Worm (Caenorhabditis elegans) whole organism, L4 larva: ENCODE results near the gene snpc-1.3.
A peak's percentile ranks its signal among the peaks of the same experiment; 100 is the strongest.

Experiments
- F37D6.2 ChIP-seq: sonication (generic microtip); optimal IDR thresholded peaks from 2 replicates; lab custom pipeline; 2016; ENCODE audit warnings: mild to moderate bottlenecking, missing genetic modification characterization, missing compliant biosample characterization
- F44E2.7 ChIP-seq: fragments of 200-800 bp; sonication (Bioruptor generic); IDR thresholded peaks from 2 replicates; pipeline ENCODE4 v2.1.2; 2022; ENCODE audit warnings: missing genetic modification characterization, missing compliant biosample characterization
- R02D3.7 ChIP-seq: fragments of 150-350 bp; sonication (generic microtip); optimal IDR thresholded peaks from 3 replicates; lab custom pipeline; 2014; ENCODE audit warnings: missing biosample characterization, missing genetic modification characterization
- T26A8.4 ChIP-seq: fragments of 200-800 bp; sonication (Bioruptor generic); IDR thresholded peaks from 2 replicates; pipeline ENCODE4 v1.3.6; 2022; ENCODE audit warnings: missing genetic modification characterization, missing compliant biosample characterization
- Y105C5A.15 ChIP-seq: fragments of 200-800 bp; sonication (Bioruptor generic); IDR thresholded peaks from 2 replicates; pipeline ENCODE4 v1.3.6; 2022; ENCODE audit warnings: missing genetic modification characterization, missing compliant biosample characterization
- Y48G9A.11 ChIP-seq: fragments of 200-800 bp; sonication (Bioruptor generic); IDR thresholded peaks from 2 replicates; pipeline ENCODE4 v1.3.6; 2022; ENCODE audit warnings: missing genetic modification reagents, missing genetic modification characterization, missing compliant biosample characterization
- Y5F2A.4 ChIP-seq: fragments of 200-800 bp; sonication (Bioruptor generic); optimal IDR thresholded peaks from 2 replicates; lab custom pipeline; 2018; ENCODE audit warnings: mild to moderate bottlenecking, missing genetic modification characterization, missing compliant biosample characterization
- ZK337.2 ChIP-seq: fragments of 200-800 bp; sonication (Bioruptor generic); IDR thresholded peaks from 2 replicates; pipeline ENCODE4 v1.3.6; 2022; ENCODE audit warnings: missing genetic modification reagents, missing genetic modification characterization, missing compliant biosample characterization
- aha-1 ChIP-seq: fragments of 150-350 bp; peaks from one replicate; lab custom pipeline; 2014; ENCODE audit warnings: missing biosample characterization, missing genetic modification characterization
- aly-2 ChIP-seq: sonication (generic microtip); optimal IDR thresholded peaks from 2 replicates; lab custom pipeline; 2018; ENCODE audit warnings: missing biosample characterization, missing genetic modification characterization
- ama-1 ChIP-seq: fragments of 150-350 bp; optimal IDR thresholded peaks from 2 replicates; lab custom pipeline; 2014; ENCODE audit warnings: inconsistent platforms, mixed read lengths
- attf-4 ChIP-seq: sonication (generic microtip); optimal IDR thresholded peaks from 3 replicates; lab custom pipeline; 2017; ENCODE audit warnings: missing biosample characterization, missing genetic modification characterization
- ceh-28 ChIP-seq: fragments of 150-350 bp; optimal IDR thresholded peaks from 2 replicates; lab custom pipeline; 2014; ENCODE audit warnings: missing biosample characterization, missing genetic modification reagents, missing genetic modification characterization
- ceh-32 ChIP-seq: sonication (generic microtip); optimal IDR thresholded peaks from 2 replicates; lab custom pipeline; 2016; ENCODE audit warnings: mild to moderate bottlenecking, missing genetic modification characterization, missing compliant biosample characterization; ENCODE audit not compliant: poor library complexity
- ces-1 ChIP-seq: fragments of 150-350 bp; sonication (generic microtip); optimal IDR thresholded peaks from 4 replicates; lab custom pipeline; 2014; ENCODE audit warnings: missing biosample characterization, missing genetic modification reagents, missing genetic modification characterization
- cey-2 ChIP-seq: sonication (generic microtip); optimal IDR thresholded peaks from 3 replicates; lab custom pipeline; 2017; ENCODE audit warnings: missing genetic modification characterization, mild to moderate bottlenecking, missing compliant biosample characterization, antibody characterized with exemption, borderline replicate concordance; ENCODE audit not compliant: insufficient read depth
- daf-16 ChIP-seq, 3 experiments: sonication (generic microtip); optimal IDR thresholded peaks; 2 replicates each; lab custom pipeline; 2016 to 2017; ENCODE audit warnings: missing genetic modification characterization in 3 of 3, missing genetic modification reagents in 3 of 3, mild to moderate bottlenecking in 2 of 3, missing compliant biosample characterization in 2 of 3, missing biosample characterization in 1 of 3, moderate library complexity in 1 of 3
- daf-19 ChIP-seq: fragments of 200-800 bp; sonication (Bioruptor generic); conservative IDR thresholded peaks from 2 replicates; pipeline ENCODE4 v1.3.6; 2022; ENCODE audit warnings: missing genetic modification characterization, missing compliant biosample characterization
- daf-8 ChIP-seq: fragments of 200-800 bp; sonication (Bioruptor generic); IDR thresholded peaks from 2 replicates; pipeline ENCODE4 v1.3.6; 2022; ENCODE audit warnings: missing genetic modification characterization, missing compliant biosample characterization
- dmd-6 ChIP-seq: fragments of 200-800 bp; sonication (Bioruptor generic); IDR thresholded peaks from 2 replicates; pipeline ENCODE4 v1.3.6; 2022; ENCODE audit warnings: missing genetic modification reagents, missing genetic modification characterization, missing compliant biosample characterization
- dve-1 ChIP-seq: sonication (generic microtip); optimal IDR thresholded peaks from 2 replicates; lab custom pipeline; 2017; ENCODE audit warnings: antibody characterized with exemption, mild to moderate bottlenecking, missing genetic modification characterization, missing compliant biosample characterization; ENCODE audit not compliant: insufficient read depth
- egl-27 ChIP-seq: sonication (generic microtip); optimal IDR thresholded peaks from 3 replicates; lab custom pipeline; 2017; ENCODE audit warnings: missing biosample characterization, missing genetic modification reagents, missing genetic modification characterization
- hlh-11 ChIP-seq: fragments of 200-800 bp; sonication (Bioruptor generic); optimal IDR thresholded peaks from 2 replicates; lab custom pipeline; 2018; ENCODE audit warnings: mild to moderate bottlenecking, missing genetic modification characterization, missing compliant biosample characterization
- hlh-30 ChIP-seq: sonication (generic microtip); optimal IDR thresholded peaks from 2 replicates; lab custom pipeline; 2017; ENCODE audit warnings: antibody characterized with exemption, mild to moderate bottlenecking, missing genetic modification characterization, missing compliant biosample characterization; ENCODE audit not compliant: insufficient read depth
- hmg-1.1 ChIP-seq: fragments of 200-800 bp; sonication (Bioruptor generic); IDR thresholded peaks from 2 replicates; pipeline ENCODE4 v1.3.6; 2022; ENCODE audit warnings: missing genetic modification reagents, missing genetic modification characterization, missing compliant biosample characterization
- jun-1 ChIP-seq: fragments of 150-350 bp; optimal IDR thresholded peaks from 2 replicates; lab custom pipeline; 2014; ENCODE audit warnings: missing biosample characterization, missing genetic modification reagents, missing genetic modification characterization
- lim-7 ChIP-seq: fragments of 200-800 bp; sonication (Bioruptor generic); IDR thresholded peaks from 2 replicates; pipeline ENCODE4 v1.3.6; 2022; ENCODE audit warnings: missing genetic modification characterization, missing compliant biosample characterization
- lin-1 ChIP-seq: fragments of 200-800 bp; sonication (Bioruptor generic); IDR thresholded peaks from 2 replicates; pipeline ENCODE4 v1.3.6; 2022; ENCODE audit warnings: missing genetic modification reagents, missing genetic modification characterization, missing compliant biosample characterization
- lin-13 ChIP-seq: fragments of 150-350 bp; optimal IDR thresholded peaks from 2 replicates; lab custom pipeline; 2014; ENCODE audit warnings: missing biosample characterization, missing genetic modification reagents, missing genetic modification characterization
- lin-29 ChIP-seq: fragments of 200-800 bp; sonication (Bioruptor generic); IDR thresholded peaks from 2 replicates; pipeline ENCODE4 v1.3.6; 2022; ENCODE audit warnings: missing genetic modification reagents, missing genetic modification characterization, missing compliant biosample characterization
- lir-3 ChIP-seq: sonication (generic microtip); optimal IDR thresholded peaks from 2 replicates; lab custom pipeline; 2016; ENCODE audit warnings: mild to moderate bottlenecking, missing genetic modification characterization, missing compliant biosample characterization
- madf-5 ChIP-seq, 2 experiments: fragments of 200-800 bp; sonication (Bioruptor generic); IDR thresholded peaks; 2 replicates each; pipeline ENCODE4 v1.3.6; 2022; ENCODE audit warnings: missing compliant biosample characterization in 2 of 2, missing genetic modification characterization in 2 of 2
- madf-9 ChIP-seq: fragments of 200-800 bp; sonication (Bioruptor generic); conservative IDR thresholded peaks from 2 replicates; pipeline ENCODE4 v1.3.6; 2022; ENCODE audit warnings: missing genetic modification reagents, missing genetic modification characterization, missing compliant biosample characterization
- mes-2 ChIP-seq: sonication (generic microtip); optimal IDR thresholded peaks from 2 replicates; lab custom pipeline; 2016; ENCODE audit warnings: missing genotype, mild to moderate bottlenecking, missing genetic modification characterization, missing compliant biosample characterization; ENCODE audit not compliant: poor library complexity, severe bottlenecking
- mxl-3 ChIP-seq: fragments of 200-800 bp; sonication (Bioruptor generic); optimal IDR thresholded peaks from 2 replicates; lab custom pipeline; 2018; ENCODE audit warnings: mild to moderate bottlenecking, missing genetic modification characterization, missing compliant biosample characterization
- nhr-10 ChIP-seq: fragments of 150-350 bp; optimal IDR thresholded peaks from 2 replicates; lab custom pipeline; 2014; ENCODE audit warnings: missing biosample characterization, missing genetic modification characterization
- nhr-102 ChIP-seq: sonication (generic microtip); optimal IDR thresholded peaks from 2 replicates; lab custom pipeline; 2016; ENCODE audit warnings: mild to moderate bottlenecking, missing genetic modification characterization, moderate library complexity, missing compliant biosample characterization
- nhr-25 ChIP-seq: sonication (generic microtip); optimal IDR thresholded peaks from 2 replicates; lab custom pipeline; 2017; ENCODE audit warnings: missing genetic modification characterization, mild to moderate bottlenecking, missing compliant biosample characterization, antibody characterized with exemption, moderate library complexity, borderline replicate concordance; ENCODE audit not compliant: insufficient read depth
- nhr-41 ChIP-seq: fragments of 200-800 bp; sonication (Bioruptor generic); IDR thresholded peaks from 2 replicates; pipeline ENCODE4 v1.3.6; 2022; ENCODE audit warnings: missing genetic modification reagents, missing genetic modification characterization, missing compliant biosample characterization
- nhr-42 ChIP-seq: fragments of 200-800 bp; sonication (Bioruptor generic); IDR thresholded peaks from 2 replicates; pipeline ENCODE4 v1.3.6; 2022; ENCODE audit warnings: missing genetic modification characterization, missing compliant biosample characterization
- saeg-2 ChIP-seq: fragments of 200-800 bp; sonication (Bioruptor generic); IDR thresholded peaks from 2 replicates; pipeline ENCODE4 v1.3.6; 2022; ENCODE audit warnings: missing genetic modification reagents, missing genetic modification characterization, missing compliant biosample characterization
- sdz-12 ChIP-seq: fragments of 200-800 bp; sonication (Bioruptor generic); optimal IDR thresholded peaks from 2 replicates; lab custom pipeline; 2018; ENCODE audit warnings: mild to moderate bottlenecking, missing genetic modification characterization, missing compliant biosample characterization
- spr-1 ChIP-seq: sonication (generic microtip); optimal IDR thresholded peaks from 2 replicates; lab custom pipeline; 2016; ENCODE audit warnings: mild to moderate bottlenecking, missing genetic modification characterization, missing compliant biosample characterization
- spr-3 ChIP-seq: fragments of 200-800 bp; sonication (Bioruptor generic); optimal IDR thresholded peaks from 2 replicates; lab custom pipeline; 2018; ENCODE audit warnings: mild to moderate bottlenecking, missing genetic modification characterization, missing compliant biosample characterization
- tag-97 ChIP-seq: fragments of 200-800 bp; sonication (Bioruptor generic); IDR thresholded peaks from 2 replicates; pipeline ENCODE4 v1.3.6; 2022; ENCODE audit warnings: missing genetic modification characterization, missing compliant biosample characterization
- unc-39 ChIP-seq: sonication (generic microtip); optimal IDR thresholded peaks from 2 replicates; lab custom pipeline; 2017; ENCODE audit warnings: missing biosample characterization, missing genetic modification characterization
- unc-62 ChIP-seq, 3 experiments: fragments of 150-350 bp in 1 of 3; sonication (generic microtip); optimal IDR thresholded peaks in 2 of 3; peaks in 1 of 3; 1 replicate in 1 of 3; 2 replicates in 2 of 3; lab custom pipeline; 2014 to 2017; ENCODE audit warnings: missing biosample characterization in 3 of 3, missing genetic modification characterization in 3 of 3, missing genetic modification reagents in 3 of 3, missing genotype in 1 of 3
- zfp-2 ChIP-seq: sonication (generic microtip); optimal IDR thresholded peaks from 2 replicates; lab custom pipeline; 2016; ENCODE audit warnings: mild to moderate bottlenecking, missing genetic modification characterization, missing compliant biosample characterization
- ztf-11 ChIP-seq: fragments of 150-350 bp; optimal IDR thresholded peaks from 2 replicates; lab custom pipeline; 2014; ENCODE audit warnings: missing biosample characterization, missing genetic modification characterization

Gene snpc-1.3

DNA sequence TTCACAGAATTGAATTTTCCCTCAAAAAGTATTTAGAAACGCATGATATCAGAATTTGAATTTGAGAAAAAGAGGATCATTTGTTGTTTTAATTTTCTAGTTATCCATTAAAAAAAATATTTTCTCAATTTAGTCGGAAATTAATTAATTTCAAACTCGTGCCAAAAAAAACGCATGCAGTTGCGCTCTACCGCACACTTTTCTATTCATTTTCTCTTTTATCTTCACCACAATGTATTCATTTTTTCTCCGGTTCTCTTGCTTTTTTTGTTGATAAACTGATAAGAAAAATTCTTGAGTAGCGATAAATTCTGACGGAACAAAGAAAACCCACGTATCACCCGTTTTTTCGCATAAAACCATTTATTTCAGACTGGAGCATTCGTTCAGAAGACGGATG lies 5.9 kb downstream of the snpc-1.3 start, which contains the start of gene acl-6 (continued):
- TF ChIP-seq aly-2 (tag; lab: Kevin White, UChicago), result no peak
- TF ChIP-seq aha-1 (tag; lab: Kevin White, UChicago), result peak; percentile 79
- no peak for TF ChIP-seq jun-1 (tag; lab: Kevin White, UChicago)
- TF ChIP-seq ceh-32, result no peak
- no peak for TF ChIP-seq lir-3 (tag; lab: Kevin White, UChicago)
- peak; percentile 67 for TF ChIP-seq mxl-3 (GFP tag; lab: Kevin White, UChicago)
- no peak for TF ChIP-seq sdz-12 (GFP tag; lab: Kevin White, UChicago)
- TF ChIP-seq cey-2 (tag; lab: Kevin White, UChicago), result no peak
- TF ChIP-seq ama-1 (lab: Kevin White, UChicago), result no peak
- no peak for TF ChIP-seq attf-4 (tag; lab: Kevin White, UChicago)
- no peak for TF ChIP-seq Y105C5A.15
- TF ChIP-seq lin-29 (GFP tag; lab: Robert Waterston, UW), result no peak
- no peak for TF ChIP-seq lim-7 (GFP tag; lab: Robert Waterston, UW)
- no peak for TF ChIP-seq spr-3
- no peak for TF ChIP-seq unc-39 (tag; lab: Kevin White, UChicago)
- no peak for TF ChIP-seq F37D6.2 (tag; lab: Kevin White, UChicago)
- TF ChIP-seq T26A8.4, result no peak
- no peak for TF ChIP-seq madf-9
- 0 out of 2 replicates have a peak, but pooled peaks have one; percentile 34 for TF ChIP-seq lin-1 (GFP tag; lab: Robert Waterston, UW)
- TF ChIP-seq ces-1 (GFP tag; lab: Kevin White, UChicago), result no peak
- TF ChIP-seq ztf-11 (tag; lab: Kevin White, UChicago), result no peak
- no peak for TF ChIP-seq F44E2.7 (GFP tag; lab: Robert Waterston, UW)
- no peak for TF ChIP-seq saeg-2
- no peak for TF ChIP-seq zfp-2
- TF ChIP-seq dmd-6, result peak; percentile 90
- TF ChIP-seq spr-1, result no peak
- TF ChIP-seq daf-8 (GFP tag; lab: Robert Waterston, UW), result no peak
- TF ChIP-seq daf-19 (GFP tag; lab: Robert Waterston, UW), result no peak
- TF ChIP-seq lin-13, result peak; percentile 59
- TF ChIP-seq nhr-42, result no peak
- TF ChIP-seq Y5F2A.4 (GFP tag; lab: Kevin White, UChicago), result no peak
- TF ChIP-seq nhr-25 (tag; lab: Kevin White, UChicago), result no peak
- no peak for TF ChIP-seq egl-27 (tag; lab: Kevin White, UChicago)
- TF ChIP-seq nhr-41 (GFP tag; lab: Robert Waterston, UW), result no peak
- 0 out of 2 replicates have a peak, but pooled peaks have one; percentile 37 for TF ChIP-seq hmg-1.1 (GFP tag; lab: Robert Waterston, UW)
- TF ChIP-seq daf-16 (GFP tag; optimal IDR thresholded peaks at IDR 0.05; lab: Kevin White, UChicago), result peak in 1 of 2 experiments; percentile 22
- peak; percentile 85 for TF ChIP-seq daf-16 (tag; optimal IDR thresholded peaks at IDR 0.05; lab: Kevin White, UChicago)
- TF ChIP-seq hlh-30 (tag; lab: Kevin White, UChicago), result peak; percentile 67
- TF ChIP-seq nhr-10, result no peak

DNA sequence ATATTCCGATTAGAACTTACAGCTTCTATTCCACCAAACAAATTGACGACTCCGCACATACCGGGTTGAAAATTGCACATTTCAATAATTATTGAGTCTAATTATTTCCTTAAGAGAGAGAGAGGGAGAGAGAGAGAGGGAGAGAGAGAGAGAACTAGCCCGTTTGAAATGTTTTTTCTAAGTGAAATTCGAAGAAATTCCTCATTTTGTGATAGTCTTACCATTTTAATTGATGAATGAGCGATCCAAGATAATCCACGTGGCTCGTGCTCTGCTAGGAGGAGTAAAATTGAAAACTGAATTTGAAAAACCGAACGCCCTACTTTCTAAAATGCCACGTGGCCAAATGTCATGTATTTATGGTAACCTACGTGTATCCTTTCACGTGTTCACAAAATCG lies 6.5 kb downstream of the snpc-1.3 start, which contains the start of gene F08F3.8:
TSS of gene F08F3.8 (minus strand) at position 101 of the 400 bp plus-strand sequence.
- TF ChIP-seq dmd-6, result no peak
- no peak for TF ChIP-seq ZK337.2 (GFP tag; lab: Robert Waterston, UW)
- no peak for TF ChIP-seq nhr-25 (tag; lab: Kevin White, UChicago)
- TF ChIP-seq hlh-11 (tag; lab: Kevin White, UChicago), result no peak
- no peak for TF ChIP-seq aly-2 (tag; lab: Kevin White, UChicago)
- TF ChIP-seq daf-8 (GFP tag; lab: Robert Waterston, UW), result no peak
- no peak for TF ChIP-seq attf-4 (tag; lab: Kevin White, UChicago)
- no peak for TF ChIP-seq unc-62 (GFP tag; optimal IDR thresholded peaks at IDR 0.05 in 1 of 2; lab: Kevin White, UChicago)
- no peak for TF ChIP-seq unc-62 (tag; optimal IDR thresholded peaks at IDR 0.05; lab: Kevin White, UChicago)
- no peak for TF ChIP-seq tag-97 (GFP tag; lab: Robert Waterston, UW)
- TF ChIP-seq nhr-102 (tag; lab: Kevin White, UChicago), result no peak
- no peak for TF ChIP-seq mes-2
- TF ChIP-seq R02D3.7 (tag; lab: Kevin White, UChicago), result no peak
- TF ChIP-seq madf-5 (GFP tag; IDR thresholded peaks at IDR 0.05; lab: Robert Waterston, UW), result no peak
- no peak for TF ChIP-seq dve-1 (tag; lab: Kevin White, UChicago)
- no peak for TF ChIP-seq ceh-28 (tag; lab: Kevin White, UChicago)
- TF ChIP-seq cey-2 (tag; lab: Kevin White, UChicago), result no peak
- TF ChIP-seq Y5F2A.4 (GFP tag; lab: Kevin White, UChicago), result no peak
- no peak for TF ChIP-seq Y48G9A.11
